Worm (Caenorhabditis elegans): ENCODE results near the gene C29A12.1.

DNA sequence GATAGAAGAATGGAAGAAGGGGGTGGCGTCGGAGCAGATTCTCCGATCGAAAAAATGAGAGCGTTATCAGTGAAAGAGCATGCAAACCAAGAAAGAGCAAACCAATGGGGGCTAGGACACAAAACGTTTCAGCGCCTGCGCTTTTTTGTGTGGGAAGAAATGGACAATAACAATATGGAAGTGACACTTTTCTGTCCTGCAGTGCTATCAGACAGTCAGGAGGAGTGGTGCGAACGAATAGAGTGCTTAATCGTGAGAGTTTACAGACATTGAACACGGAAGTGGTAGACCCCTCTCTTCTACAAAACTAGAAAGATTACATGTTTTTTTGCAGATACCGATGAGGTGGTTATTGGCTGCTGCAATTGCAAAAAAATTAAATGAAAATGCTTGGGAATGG, 42.1 kb upstream of the C29A12.1 start:
- no peak for TF ChIP-seq nhr-77 (tag; optimal IDR thresholded peaks at IDR 0.05)
- TF ChIP-seq mdl-1 (tag; optimal IDR thresholded peaks at IDR 0.05) = no peak
- no peak for TF ChIP-seq elt-3 (tag; optimal IDR thresholded peaks at IDR 0.05)
- TF ChIP-seq ztf-11 (tag; optimal IDR thresholded peaks at IDR 0.05) = no peak
- TF ChIP-seq R02D3.7 (tag; optimal IDR thresholded peaks at IDR 0.05) = no peak
